Worm (Caenorhabditis elegans) whole organism, L4 larva: ENCODE data around the gene mps-1.
A peak's percentile ranks its signal among the peaks of the same experiment; 100 is the strongest.

ENCODE experiments used
- D1046.2 ChIP-seq: fragments of 200-800 bp; sonication (Bioruptor generic); IDR thresholded peaks from 2 replicates; pipeline ENCODE4 v1.3.6; 2022; ENCODE audit warnings: missing genetic modification characterization, missing compliant biosample characterization
- F10B5.3 ChIP-seq: sonication (generic microtip); optimal IDR thresholded peaks from 2 replicates; lab custom pipeline; 2016; ENCODE audit warnings: mild to moderate bottlenecking, missing genetic modification characterization, missing compliant biosample characterization
- F37D6.2 ChIP-seq: sonication (generic microtip); optimal IDR thresholded peaks from 2 replicates; lab custom pipeline; 2016; ENCODE audit warnings: mild to moderate bottlenecking, missing genetic modification characterization, missing compliant biosample characterization
- F44E2.7 ChIP-seq: fragments of 200-800 bp; sonication (Bioruptor generic); IDR thresholded peaks from 2 replicates; pipeline ENCODE4 v2.1.2; 2022; ENCODE audit warnings: missing genetic modification characterization, missing compliant biosample characterization
- Y48G9A.11 ChIP-seq: fragments of 200-800 bp; sonication (Bioruptor generic); IDR thresholded peaks from 2 replicates; pipeline ENCODE4 v1.3.6; 2022; ENCODE audit warnings: missing genetic modification reagents, missing genetic modification characterization, missing compliant biosample characterization
- Y5F2A.4 ChIP-seq: fragments of 200-800 bp; sonication (Bioruptor generic); optimal IDR thresholded peaks from 2 replicates; lab custom pipeline; 2018; ENCODE audit warnings: mild to moderate bottlenecking, missing genetic modification characterization, missing compliant biosample characterization
- aly-2 ChIP-seq: sonication (generic microtip); optimal IDR thresholded peaks from 2 replicates; lab custom pipeline; 2018; ENCODE audit warnings: missing biosample characterization, missing genetic modification characterization
- ama-1 ChIP-seq: fragments of 150-350 bp; optimal IDR thresholded peaks from 2 replicates; lab custom pipeline; 2014; ENCODE audit warnings: inconsistent platforms, mixed read lengths
- attf-4 ChIP-seq: sonication (generic microtip); optimal IDR thresholded peaks from 3 replicates; lab custom pipeline; 2017; ENCODE audit warnings: missing biosample characterization, missing genetic modification characterization
- ceh-28 ChIP-seq: fragments of 150-350 bp; optimal IDR thresholded peaks from 2 replicates; lab custom pipeline; 2014; ENCODE audit warnings: missing biosample characterization, missing genetic modification reagents, missing genetic modification characterization
- ceh-44 ChIP-seq: fragments of 200-800 bp; sonication (Bioruptor generic); IDR thresholded peaks from 2 replicates; pipeline ENCODE4 v1.3.6; 2022; ENCODE audit warnings: missing genetic modification reagents, missing genetic modification characterization, missing compliant biosample characterization
- ceh-62 ChIP-seq: sonication (generic microtip); optimal IDR thresholded peaks from 2 replicates; lab custom pipeline; 2017; ENCODE audit warnings: missing biosample characterization, missing genetic modification characterization
- daf-12 ChIP-seq: fragments of 150-350 bp; optimal IDR thresholded peaks from 2 replicates; lab custom pipeline; 2014; ENCODE audit warnings: missing biosample characterization, missing genetic modification reagents, missing genetic modification characterization
- daf-16 ChIP-seq, 3 experiments: sonication (generic microtip); optimal IDR thresholded peaks; 2 replicates each; lab custom pipeline; 2016 to 2017; ENCODE audit warnings: missing genetic modification characterization in 3 of 3, missing genetic modification reagents in 3 of 3, mild to moderate bottlenecking in 2 of 3, missing compliant biosample characterization in 2 of 3, missing biosample characterization in 1 of 3, moderate library complexity in 1 of 3
- daf-19 ChIP-seq: fragments of 200-800 bp; sonication (Bioruptor generic); conservative IDR thresholded peaks from 2 replicates; pipeline ENCODE4 v1.3.6; 2022; ENCODE audit warnings: missing genetic modification characterization, missing compliant biosample characterization
- dmd-6 ChIP-seq: fragments of 200-800 bp; sonication (Bioruptor generic); IDR thresholded peaks from 2 replicates; pipeline ENCODE4 v1.3.6; 2022; ENCODE audit warnings: missing genetic modification reagents, missing genetic modification characterization, missing compliant biosample characterization
- dmd-8 ChIP-seq: fragments of 200-800 bp; sonication (Bioruptor generic); IDR thresholded peaks from 2 replicates; pipeline ENCODE4 v1.3.6; 2022; ENCODE audit warnings: missing genetic modification characterization, missing compliant biosample characterization
- dmd-9 ChIP-seq: fragments of 200-800 bp; sonication (Bioruptor generic); IDR thresholded peaks from 2 replicates; pipeline ENCODE4 v1.3.6; 2022; ENCODE audit warnings: missing genetic modification reagents, missing genetic modification characterization, missing compliant biosample characterization
- duxl-1 ChIP-seq: sonication (generic microtip); optimal IDR thresholded peaks from 2 replicates; lab custom pipeline; 2016; ENCODE audit warnings: mild to moderate bottlenecking, missing genetic modification characterization, moderate library complexity, missing compliant biosample characterization; ENCODE audit not compliant: poor library complexity
- dve-1 ChIP-seq: sonication (generic microtip); optimal IDR thresholded peaks from 2 replicates; lab custom pipeline; 2017; ENCODE audit warnings: antibody characterized with exemption, mild to moderate bottlenecking, missing genetic modification characterization, missing compliant biosample characterization; ENCODE audit not compliant: insufficient read depth
- egl-27 ChIP-seq: sonication (generic microtip); optimal IDR thresholded peaks from 3 replicates; lab custom pipeline; 2017; ENCODE audit warnings: missing biosample characterization, missing genetic modification reagents, missing genetic modification characterization
- gei-8 ChIP-seq: fragments of 200-800 bp; sonication (Bioruptor generic); optimal IDR thresholded peaks from 2 replicates; lab custom pipeline; 2018; ENCODE audit warnings: mild to moderate bottlenecking, missing genetic modification characterization, missing compliant biosample characterization
- hif-1 ChIP-seq, 2 experiments: sonication (generic microtip); optimal IDR thresholded peaks; 2 replicates each; lab custom pipeline; 2016 to 2017; ENCODE audit warnings: missing compliant biosample characterization in 2 of 2, missing genetic modification characterization in 2 of 2, missing genetic modification reagents in 2 of 2, missing genotype in 2 of 2, mild to moderate bottlenecking in 1 of 2
- jun-1 ChIP-seq: fragments of 150-350 bp; optimal IDR thresholded peaks from 2 replicates; lab custom pipeline; 2014; ENCODE audit warnings: missing biosample characterization, missing genetic modification reagents, missing genetic modification characterization
- lim-7 ChIP-seq: fragments of 200-800 bp; sonication (Bioruptor generic); IDR thresholded peaks from 2 replicates; pipeline ENCODE4 v1.3.6; 2022; ENCODE audit warnings: missing genetic modification characterization, missing compliant biosample characterization
- lin-13 ChIP-seq: fragments of 150-350 bp; optimal IDR thresholded peaks from 2 replicates; lab custom pipeline; 2014; ENCODE audit warnings: missing biosample characterization, missing genetic modification reagents, missing genetic modification characterization
- lin-15B ChIP-seq: fragments of 150-350 bp; sonication (generic microtip); optimal IDR thresholded peaks from 3 replicates; lab custom pipeline; 2014; ENCODE audit warnings: missing biosample characterization, missing genetic modification characterization
- lin-29 ChIP-seq: fragments of 200-800 bp; sonication (Bioruptor generic); IDR thresholded peaks from 2 replicates; pipeline ENCODE4 v1.3.6; 2022; ENCODE audit warnings: missing genetic modification reagents, missing genetic modification characterization, missing compliant biosample characterization
- lin-38 ChIP-seq: fragments of 200-800 bp; sonication (Bioruptor generic); IDR thresholded peaks from 2 replicates; pipeline ENCODE4 v1.3.6; 2022; ENCODE audit warnings: missing genetic modification reagents, missing genetic modification characterization, missing compliant biosample characterization
- lin-39 ChIP-seq: fragments of 150-350 bp; optimal IDR thresholded peaks from 2 replicates; lab custom pipeline; 2014; ENCODE audit warnings: missing biosample characterization, missing genetic modification reagents, missing genetic modification characterization
- madf-9 ChIP-seq: fragments of 200-800 bp; sonication (Bioruptor generic); conservative IDR thresholded peaks from 2 replicates; pipeline ENCODE4 v1.3.6; 2022; ENCODE audit warnings: missing genetic modification reagents, missing genetic modification characterization, missing compliant biosample characterization
- mdl-1 ChIP-seq, 2 experiments: fragments of 150-350 bp in 1 of 2; sonication (generic microtip) in 1 of 2; optimal IDR thresholded peaks; 2 replicates each; lab custom pipeline; 2014 to 2017; ENCODE audit warnings: missing biosample characterization in 2 of 2, missing genetic modification characterization in 2 of 2
- mdt-29 ChIP-seq: fragments of 200-800 bp; sonication (Bioruptor generic); IDR thresholded peaks from 2 replicates; pipeline ENCODE4 v1.3.6; 2022; ENCODE audit warnings: missing genetic modification reagents, missing genetic modification characterization, missing compliant biosample characterization
- mep-1 ChIP-seq: fragments of 150-350 bp; sonication (generic microtip); optimal IDR thresholded peaks from 3 replicates; lab custom pipeline; 2014; ENCODE audit warnings: missing biosample characterization, missing genetic modification characterization
- nhr-111 ChIP-seq: fragments of 200-800 bp; sonication (Bioruptor generic); optimal IDR thresholded peaks from 2 replicates; lab custom pipeline; 2018; ENCODE audit warnings: mild to moderate bottlenecking, missing genetic modification characterization, missing compliant biosample characterization
- nhr-28 ChIP-seq: fragments of 150-350 bp; optimal IDR thresholded peaks from 2 replicates; lab custom pipeline; 2014; ENCODE audit warnings: missing biosample characterization, missing genetic modification characterization
- nhr-41 ChIP-seq: fragments of 200-800 bp; sonication (Bioruptor generic); IDR thresholded peaks from 2 replicates; pipeline ENCODE4 v1.3.6; 2022; ENCODE audit warnings: missing genetic modification reagents, missing genetic modification characterization, missing compliant biosample characterization
- nhr-42 ChIP-seq: fragments of 200-800 bp; sonication (Bioruptor generic); IDR thresholded peaks from 2 replicates; pipeline ENCODE4 v1.3.6; 2022; ENCODE audit warnings: missing genetic modification characterization, missing compliant biosample characterization
- pha-4 ChIP-seq, 2 experiments: fragments of 150-350 bp in 1 of 2; fragments of 200-800 bp in 1 of 2; sonication (Bioruptor generic) in 1 of 2; IDR thresholded peaks in 1 of 2; optimal IDR thresholded peaks in 1 of 2; 2 replicates each; pipeline versions ENCODE4 v1.3.6 to Lab custom; 2014 to 2022; ENCODE audit warnings: missing genetic modification characterization in 2 of 2, missing genetic modification reagents in 2 of 2, missing biosample characterization in 1 of 2, missing compliant biosample characterization in 1 of 2
- rbr-2 ChIP-seq: sonication (generic microtip); optimal IDR thresholded peaks from 2 replicates; lab custom pipeline; 2016; ENCODE audit warnings: missing genotype, missing genetic modification characterization, missing compliant biosample characterization
- set-16 ChIP-seq: fragments of 200-800 bp; sonication (Bioruptor generic); IDR thresholded peaks from 2 replicates; pipeline ENCODE4 v1.3.6; 2022; ENCODE audit warnings: missing genetic modification reagents, missing genetic modification characterization, missing compliant biosample characterization
- snpc-1.2 ChIP-seq: fragments of 200-800 bp; sonication (Bioruptor generic); IDR thresholded peaks from 2 replicates; pipeline ENCODE4 v1.3.6; 2022; ENCODE audit warnings: missing genetic modification reagents, missing genetic modification characterization, missing compliant biosample characterization
- spr-1 ChIP-seq: sonication (generic microtip); optimal IDR thresholded peaks from 2 replicates; lab custom pipeline; 2016; ENCODE audit warnings: mild to moderate bottlenecking, missing genetic modification characterization, missing compliant biosample characterization
- tra-1 ChIP-seq: fragments of 200-800 bp; sonication (Bioruptor generic); IDR thresholded peaks from 2 replicates; pipeline ENCODE4 v1.3.6; 2022; ENCODE audit warnings: missing genetic modification reagents, missing genetic modification characterization, missing compliant biosample characterization
- unc-130 ChIP-seq: sonication (generic microtip); optimal IDR thresholded peaks from 2 replicates; lab custom pipeline; 2016; ENCODE audit warnings: missing genetic modification reagents, missing genetic modification characterization, missing compliant biosample characterization
- zip-2 ChIP-seq: fragments of 150-350 bp; optimal IDR thresholded peaks from 2 replicates; lab custom pipeline; 2014; ENCODE audit warnings: missing biosample characterization, missing genetic modification characterization
- ztf-11 ChIP-seq: fragments of 150-350 bp; optimal IDR thresholded peaks from 2 replicates; lab custom pipeline; 2014; ENCODE audit warnings: missing biosample characterization, missing genetic modification characterization

mps-1 gene

DNA sequence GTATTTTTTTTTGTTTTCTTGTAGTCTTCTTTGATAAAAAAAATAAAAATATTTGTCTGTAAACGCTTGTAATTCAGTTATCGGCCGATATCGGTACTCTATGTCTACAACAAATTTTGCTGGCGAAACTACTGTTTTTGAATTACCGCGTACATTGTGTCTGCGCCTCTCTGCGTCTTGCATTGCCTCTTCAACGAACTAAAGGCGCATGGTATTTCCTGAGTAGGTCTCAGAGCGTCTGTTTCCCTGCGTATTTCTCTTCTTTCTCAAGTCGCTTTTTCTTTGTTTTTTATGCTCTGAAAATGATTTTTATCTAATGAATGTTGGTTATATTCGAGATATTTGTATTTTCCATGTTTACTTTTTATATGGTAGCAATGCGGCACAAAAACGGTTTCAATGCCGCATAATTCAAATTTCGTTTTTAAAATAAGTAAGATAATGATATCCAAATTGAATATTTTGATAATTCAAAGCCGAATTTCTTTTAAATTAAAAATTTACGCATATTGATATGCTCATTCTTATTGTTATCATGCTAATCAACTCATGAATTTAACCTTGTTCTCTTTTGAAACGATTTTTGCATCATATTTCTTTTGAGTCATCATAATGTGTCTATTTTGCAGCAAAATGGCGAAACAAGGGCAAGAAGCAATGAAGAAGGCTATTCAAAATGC lies 43.2 kb downstream of the mps-1 start, which contains the start of gene phb-2 (continued):
- TF ChIP-seq rbr-2 (tag; lab: Kevin White, UChicago) (peak; percentile 68), hif-1 (tag; optimal IDR thresholded peaks at IDR 0.05; lab: Kevin White, UChicago) (peak in 1 of 2 experiments; percentile 45), ceh-44 (no peak), ama-1 (lab: Kevin White, UChicago) (peak; percentile 60), jun-1 (tag; lab: Kevin White, UChicago) (no peak), daf-16 (GFP tag; optimal IDR thresholded peaks at IDR 0.05; lab: Kevin White, UChicago) (no peak), daf-16 (tag; optimal IDR thresholded peaks at IDR 0.05; lab: Kevin White, UChicago) (peak; percentile 83), Y5F2A.4 (GFP tag; lab: Kevin White, UChicago) (no peak), mep-1 (tag; lab: Kevin White, UChicago) (peak; percentile 76), lin-38 (GFP tag; lab: Robert Waterston, UW) (peak; percentile 73), lim-7 (GFP tag; lab: Robert Waterston, UW) (no peak), dmd-8 (GFP tag; lab: Robert Waterston, UW) (no peak), ceh-28 (tag; lab: Kevin White, UChicago) (no peak), madf-9 (GFP tag; lab: Robert Waterston, UW) (no peak), attf-4 (no peak), lin-39 (tag; lab: Kevin White, UChicago) (no peak), dmd-6 (GFP tag; lab: Robert Waterston, UW) (peak; percentile 38), ztf-11 (tag; lab: Kevin White, UChicago) (no peak), pha-4 (GFP tag; IDR thresholded peaks at IDR 0.05; lab: Robert Waterston, UW) (peak; percentile 48; the same call in 1 of the 2 replicates), pha-4 (tag; optimal IDR thresholded peaks at IDR 0.05; lab: Kevin White, UChicago) (peak; percentile 80), mdl-1 (tag; optimal IDR thresholded peaks at IDR 0.05; lab: Kevin White, UChicago) (peak in 1 of 2 experiments; percentile 0), D1046.2 (GFP tag; lab: Robert Waterston, UW) (no peak), lin-15B (tag; lab: Kevin White, UChicago) (no peak), mdt-29 (GFP tag; lab: Robert Waterston, UW) (no peak), nhr-42 (GFP tag; lab: Robert Waterston, UW) (no peak), nhr-28 (peak; percentile 77), dve-1 (tag; lab: Kevin White, UChicago) (peak; percentile 50), egl-27 (no peak), duxl-1 (tag; lab: Kevin White, UChicago) (peak; percentile 40), aly-2 (tag; lab: Kevin White, UChicago) (no peak), daf-19 (0 out of 2 replicates have a peak, but pooled peaks have one; percentile 18), dmd-9 (GFP tag; lab: Robert Waterston, UW) (no peak), F10B5.3 (tag; lab: Kevin White, UChicago) (no peak)

DNA sequence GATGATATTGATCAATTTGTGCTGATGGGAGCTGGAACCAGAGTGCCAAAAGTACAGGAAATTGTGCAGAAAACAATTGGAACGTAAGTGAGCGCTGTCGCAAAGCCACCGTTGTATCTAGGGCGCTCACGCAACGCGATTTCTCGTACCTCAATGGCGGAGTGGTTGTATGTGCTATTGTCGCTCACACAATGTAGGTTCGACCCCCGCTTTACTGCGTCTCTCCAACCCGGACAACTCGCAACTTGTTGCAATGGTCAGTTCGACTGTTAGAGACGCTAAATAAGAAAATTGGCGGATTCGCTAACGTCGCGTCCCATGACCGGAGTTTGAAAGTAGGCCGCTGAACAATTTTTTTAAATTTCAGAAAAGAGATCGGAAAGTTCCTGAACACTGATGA lies 45.7 kb downstream of the mps-1 start:
- TF ChIP-seq F10B5.3 (tag; lab: Kevin White, UChicago) = no peak
- TF ChIP-seq jun-1 (tag; lab: Kevin White, UChicago) = no peak
- TF ChIP-seq nhr-41 (GFP tag; lab: Robert Waterston, UW) = 0 out of 2 replicates have a peak, but pooled peaks have one; percentile 16
- peak; percentile 57; the same call in 1 of the 2 replicates for TF ChIP-seq pha-4 (GFP tag; IDR thresholded peaks at IDR 0.05; lab: Robert Waterston, UW)
- TF ChIP-seq pha-4 (tag; optimal IDR thresholded peaks at IDR 0.05; lab: Kevin White, UChicago) = no peak
- peak; percentile 10 for TF ChIP-seq nhr-111
- no peak for TF ChIP-seq F44E2.7 (GFP tag; lab: Robert Waterston, UW)
- peak; percentile 77 for TF ChIP-seq snpc-1.2 (GFP tag; lab: Robert Waterston, UW)
- TF ChIP-seq zip-2 (tag; lab: Kevin White, UChicago) = no peak
- TF ChIP-seq dmd-8 (GFP tag; lab: Robert Waterston, UW) = peak; percentile 78
- TF ChIP-seq tra-1 (GFP tag; lab: Robert Waterston, UW) = 0 out of 2 replicates have a peak, but pooled peaks have one; percentile 45
- TF ChIP-seq spr-1 = peak; percentile 45
- no peak for TF ChIP-seq gei-8 (GFP tag; lab: Kevin White, UChicago)
- TF ChIP-seq mdt-29 (GFP tag; lab: Robert Waterston, UW) = 0 out of 2 replicates have a peak, but pooled peaks have one; percentile 29
- TF ChIP-seq daf-12 = no peak
- no peak for TF ChIP-seq Y48G9A.11 (GFP tag; lab: Robert Waterston, UW)
- TF ChIP-seq set-16 (GFP tag; lab: Robert Waterston, UW) = peak; percentile 11; the same call in 1 of the 2 replicates
- TF ChIP-seq unc-130 (GFP tag; lab: Kevin White, UChicago) = peak; percentile 13
- TF ChIP-seq ceh-62 (tag; lab: Kevin White, UChicago) = no peak
- TF ChIP-seq lin-13 (GFP tag; lab: Kevin White, UChicago) = no peak
- no peak for TF ChIP-seq egl-27
- TF ChIP-seq lin-29 (GFP tag; lab: Robert Waterston, UW) = no peak
- no peak for TF ChIP-seq F37D6.2 (tag; lab: Kevin White, UChicago)
